Fruit fly (Drosophila melanogaster) whole organism, embryonic: Measurements from ENCODE around the gene Wee1.

Experiments used
- CG3281 ChIP-seq: fragments of 200-800 bp; sonication (Bioruptor generic); optimal IDR thresholded peaks from 3 replicates; lab custom pipeline; 2017; ENCODE audit warnings: missing biosample characterization, mild to moderate bottlenecking, missing genetic modification characterization
- Dp ChIP-seq: fragments of 200-800 bp; sonication (Bioruptor generic); optimal IDR thresholded peaks from 2 replicates; lab custom pipeline; 2018; ENCODE audit warnings: missing biosample characterization, mild to moderate bottlenecking, missing genetic modification characterization, moderate library complexity
- Trl ChIP-seq, 3 experiments: fragments of >200 bp in 2 of 3; fragments of 200-800 bp in 1 of 3; sonication (Bioruptor generic) in 1 of 3; optimal IDR thresholded peaks; 2 replicates in 1 of 3; 3 replicates in 2 of 3; lab custom pipeline; 2016 to 2017; ENCODE audit warnings: missing biosample characterization in 1 of 3, missing genetic modification characterization in 1 of 3
- insv ChIP-seq, 2 experiments: fragments of 200-800 bp; sonication (Bioruptor generic); optimal IDR thresholded peaks; 3 replicates each; lab custom pipeline; 2016 to 2018; ENCODE audit warnings: missing biosample characterization in 2 of 2, missing genetic modification characterization in 2 of 2

DNA sequence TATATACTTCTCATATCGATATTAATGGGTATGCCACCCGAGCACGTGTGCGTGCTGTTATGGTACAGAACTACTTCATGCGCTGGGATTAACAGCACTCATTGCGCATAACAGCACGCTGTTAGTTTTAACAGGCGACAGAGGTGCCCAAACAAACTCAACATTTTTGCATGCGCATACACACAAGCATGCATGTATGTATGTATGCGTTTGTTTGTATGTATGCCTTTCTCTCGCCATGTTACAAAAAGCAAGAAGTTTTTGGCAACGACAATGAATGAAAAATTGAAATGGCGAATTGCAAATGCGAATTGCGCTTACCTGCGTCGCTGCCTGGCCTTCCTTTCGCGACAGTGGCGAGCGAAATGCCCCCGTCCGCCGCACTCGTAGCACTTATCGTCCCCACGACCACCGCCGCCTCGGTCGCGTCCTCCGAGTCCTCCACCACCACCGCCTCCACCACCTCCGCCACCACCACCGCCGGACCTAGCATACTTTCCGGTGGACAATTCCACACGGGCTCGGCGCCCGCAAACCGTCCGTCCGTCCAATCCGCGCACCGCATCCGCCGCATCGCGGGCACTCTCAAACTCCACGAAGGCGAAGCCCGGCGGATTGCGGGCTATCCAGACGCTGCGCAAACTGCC is 5.4 kb upstream of the Wee1 start:
- TF ChIP-seq Trl (optimal IDR thresholded peaks at IDR 0.05; lab: Kevin White, UChicago) = no peak
- TF ChIP-seq Trl (GFP tag; optimal IDR thresholded peaks at IDR 0.05; lab: Kevin White, UChicago) = no peak
- no peak for TF ChIP-seq Dp (GFP tag; lab: Kevin White, UChicago)
- no peak for TF ChIP-seq insv (GFP tag; optimal IDR thresholded peaks at IDR 0.05; lab: Kevin White, UChicago)
- no peak for TF ChIP-seq CG3281
